Fruit fly (Drosophila melanogaster) whole organism, embryonic: Measurements from ENCODE around the gene CG5565.

Experiments used
- ATbp ChIP-seq: fragments of 200-800 bp; sonication (Bioruptor generic); optimal IDR thresholded peaks from 2 replicates; lab custom pipeline; 2017; ENCODE audit warnings: missing biosample characterization, mild to moderate bottlenecking, missing genetic modification characterization, missing genetic modification reagents
- Asciz ChIP-seq: fragments of 200-800 bp; sonication (Bioruptor generic); optimal IDR thresholded peaks from 2 replicates; lab custom pipeline; 2017; ENCODE audit warnings: missing biosample characterization, mild to moderate bottlenecking, missing genetic modification characterization, missing genetic modification reagents
- Blimp-1 ChIP-seq: fragments of 200-800 bp; sonication (Bioruptor generic); optimal IDR thresholded peaks from 3 replicates; lab custom pipeline; 2018; ENCODE audit warnings: missing biosample characterization, missing genetic modification characterization, mild to moderate bottlenecking, moderate library complexity, missing genetic modification reagents
- CG10366 ChIP-seq: fragments of 200-800 bp; sonication (Bioruptor generic); IDR thresholded peaks from 2 replicates; pipeline ENCODE4 v1.3.6; 2022; ENCODE audit warnings: missing biosample characterization, missing genetic modification characterization
- CG10565 ChIP-seq: fragments of 200-800 bp; sonication (Bioruptor generic); optimal IDR thresholded peaks from 3 replicates; lab custom pipeline; 2016; ENCODE audit warnings: missing biosample characterization, mild to moderate bottlenecking, missing genetic modification characterization
- CG10959 ChIP-seq: fragments of 200-800 bp; sonication (Bioruptor generic); IDR thresholded peaks from 2 replicates; pipeline ENCODE4 v1.3.6; 2022; ENCODE audit warnings: missing biosample characterization, missing genetic modification characterization
- CG11398 ChIP-seq: fragments of 200-800 bp; sonication (Bioruptor generic); optimal IDR thresholded peaks from 2 replicates; lab custom pipeline; 2016; ENCODE audit warnings: missing biosample characterization, missing genetic modification characterization
- CG11456 ChIP-seq: fragments of 200-800 bp; sonication (Bioruptor generic); IDR thresholded peaks from 3 replicates; pipeline ENCODE4 v1.3.6; 2022; ENCODE audit warnings: missing biosample characterization, missing genetic modification characterization
- CG11504 ChIP-seq: fragments of 200-800 bp; sonication (Bioruptor generic); optimal IDR thresholded peaks from 3 replicates; lab custom pipeline; 2019; ENCODE audit warnings: missing biosample characterization, mild to moderate bottlenecking, missing genetic modification characterization, moderate library complexity
- CG1233 ChIP-seq: fragments of 200-800 bp; sonication (Bioruptor generic); optimal IDR thresholded peaks from 4 replicates; lab custom pipeline; 2018; ENCODE audit warnings: missing biosample characterization, mild to moderate bottlenecking, missing genetic modification characterization
- CG13624 ChIP-seq: fragments of 200-800 bp; sonication (Bioruptor generic); optimal IDR thresholded peaks from 2 replicates; lab custom pipeline; 2016; ENCODE audit warnings: missing biosample characterization, missing genetic modification characterization
- CG14014 ChIP-seq: fragments of 200-800 bp; sonication (Bioruptor generic); IDR thresholded peaks from 2 replicates; pipeline ENCODE4 v1.3.6; 2022; ENCODE audit warnings: missing biosample characterization, missing genetic modification characterization
- CG14050 ChIP-seq: fragments of 200-800 bp; sonication (Bioruptor generic); IDR thresholded peaks from 3 replicates; pipeline ENCODE4 v1.3.6; 2022; ENCODE audit warnings: missing biosample characterization, missing genetic modification characterization
- CG1603 ChIP-seq: fragments of 200-800 bp; sonication (Bioruptor generic); optimal IDR thresholded peaks from 2 replicates; lab custom pipeline; 2019; ENCODE audit warnings: missing biosample characterization, mild to moderate bottlenecking, missing genetic modification characterization, moderate library complexity
- CG18476 ChIP-seq: fragments of 200-800 bp; sonication (Bioruptor generic); optimal IDR thresholded peaks from 2 replicates; lab custom pipeline; 2016; ENCODE audit warnings: missing biosample characterization, mild to moderate bottlenecking, missing genetic modification characterization
- CG2678 ChIP-seq: fragments of 200-800 bp; sonication (Bioruptor generic); optimal IDR thresholded peaks from 3 replicates; lab custom pipeline; 2019; ENCODE audit warnings: missing biosample characterization, mild to moderate bottlenecking, missing genetic modification characterization, moderate library complexity
- CG31224 ChIP-seq: fragments of 200-800 bp; sonication (Bioruptor generic); IDR thresholded peaks from 2 replicates; pipeline ENCODE4 v1.3.6; 2022; ENCODE audit warnings: missing biosample characterization, missing genetic modification characterization
- CG42726 ChIP-seq: fragments of 200-800 bp; sonication (Bioruptor generic); IDR thresholded peaks from 2 replicates; pipeline ENCODE4 v1.3.6; 2022; ENCODE audit warnings: missing biosample characterization, missing genetic modification characterization; ENCODE audit not compliant: partially characterized antibody
- CG4328 ChIP-seq: fragments of 200-800 bp; sonication (Bioruptor generic); optimal IDR thresholded peaks from 3 replicates; lab custom pipeline; 2017; ENCODE audit warnings: missing biosample characterization, missing genetic modification reagents, missing genetic modification characterization
- CG5245 ChIP-seq: fragments of 200-800 bp; sonication (Bioruptor generic); optimal IDR thresholded peaks from 3 replicates; lab custom pipeline; 2016; ENCODE audit warnings: missing biosample characterization, missing genetic modification characterization
- CG9727 ChIP-seq: fragments of 200-800 bp; sonication (Bioruptor generic); optimal IDR thresholded peaks from 3 replicates; lab custom pipeline; 2017; ENCODE audit warnings: missing biosample characterization, mild to moderate bottlenecking, missing genetic modification characterization
- CrebB ChIP-seq: fragments of 200-800 bp; sonication (Bioruptor generic); optimal IDR thresholded peaks from 3 replicates; lab custom pipeline; 2018; ENCODE audit warnings: missing biosample characterization, mild to moderate bottlenecking, missing genetic modification characterization
- D19B ChIP-seq: fragments of 200-800 bp; sonication (Bioruptor generic); optimal IDR thresholded peaks from 2 replicates; lab custom pipeline; 2017; ENCODE audit warnings: missing biosample characterization, mild to moderate bottlenecking, missing genetic modification characterization
- Dad ChIP-seq: fragments of 200-800 bp; sonication (Bioruptor generic); optimal IDR thresholded peaks from 3 replicates; lab custom pipeline; 2016; ENCODE audit warnings: missing biosample characterization, missing genetic modification characterization
- Eip74EF ChIP-seq, 2 experiments: fragments of 200-800 bp in 1 of 2; fragments of >200 bp in 1 of 2; sonication (Bioruptor generic) in 1 of 2; optimal IDR thresholded peaks; 2 replicates each; lab custom pipeline; 2017 to 2019; ENCODE audit warnings: missing biosample characterization in 2 of 2, missing genetic modification characterization in 2 of 2, mild to moderate bottlenecking in 1 of 2, moderate library complexity in 1 of 2
- HLH4C ChIP-seq: fragments of 200-800 bp; sonication (Bioruptor generic); IDR thresholded peaks from 3 replicates; pipeline ENCODE4 v1.3.6; 2022; ENCODE audit warnings: missing biosample characterization, missing genetic modification characterization; ENCODE audit not compliant: partially characterized antibody
- Hr51 ChIP-seq, 2 experiments: fragments of 200-800 bp; sonication (Bioruptor generic); optimal IDR thresholded peaks; 2 replicates in 1 of 2; 3 replicates in 1 of 2; lab custom pipeline; 2016 to 2018; ENCODE audit warnings: missing biosample characterization in 2 of 2, missing genetic modification characterization in 2 of 2, mild to moderate bottlenecking in 1 of 2, moderate library complexity in 1 of 2
- Kr ChIP-seq: fragments of 200-800 bp; sonication (Bioruptor generic); optimal IDR thresholded peaks from 2 replicates; lab custom pipeline; 2017; ENCODE audit warnings: missing biosample characterization, mild to moderate bottlenecking, missing genetic modification characterization
- MTF-1 ChIP-seq: fragments of 200-800 bp; sonication (Bioruptor generic); optimal IDR thresholded peaks from 2 replicates; lab custom pipeline; 2018; ENCODE audit warnings: missing biosample characterization, mild to moderate bottlenecking, missing genetic modification characterization, borderline replicate concordance
- Opbp ChIP-seq: fragments of 200-800 bp; sonication (Bioruptor generic); IDR thresholded peaks from 3 replicates; pipeline ENCODE4 v1.3.6; 2022; ENCODE audit warnings: missing biosample characterization, missing genetic modification characterization; ENCODE audit not compliant: partially characterized antibody
- Sox102F ChIP-seq: fragments of 200-800 bp; sonication (Bioruptor generic); optimal IDR thresholded peaks from 2 replicates; lab custom pipeline; 2018; ENCODE audit warnings: missing biosample characterization, mild to moderate bottlenecking, missing genetic modification characterization, moderate library complexity
- Vsx1 ChIP-seq: fragments of 200-800 bp; sonication (Bioruptor generic); optimal IDR thresholded peaks from 2 replicates; lab custom pipeline; 2017; ENCODE audit warnings: missing biosample characterization, mild to moderate bottlenecking, missing genetic modification characterization, missing genetic modification reagents
- ab ChIP-seq: fragments of 200-800 bp; sonication (Bioruptor generic); optimal IDR thresholded peaks from 2 replicates; lab custom pipeline; 2016; ENCODE audit warnings: missing biosample characterization, missing genetic modification characterization
- al ChIP-seq: fragments of 200-800 bp; sonication (Bioruptor generic); IDR thresholded peaks from 2 replicates; pipeline ENCODE4 v1.3.6; 2022; ENCODE audit warnings: missing biosample characterization, missing genetic modification characterization
- bbx ChIP-seq: fragments of 200-800 bp; sonication (Bioruptor generic); IDR thresholded peaks from 2 replicates; pipeline ENCODE4 v1.3.6; 2022; ENCODE audit warnings: missing biosample characterization, missing genetic modification characterization; ENCODE audit not compliant: partially characterized antibody
- danr ChIP-seq: fragments of 200-800 bp; sonication (Bioruptor generic); IDR thresholded peaks from 2 replicates; pipeline ENCODE4 v1.3.6; 2022; ENCODE audit warnings: missing biosample characterization, missing genetic modification characterization
- dimm ChIP-seq: fragments of 200-800 bp; sonication (Bioruptor generic); IDR thresholded peaks from 2 replicates; pipeline ENCODE4 v1.3.6; 2022; ENCODE audit warnings: missing biosample characterization, missing genetic modification characterization
- gfzf ChIP-seq: fragments of 200-800 bp; sonication (Bioruptor generic); optimal IDR thresholded peaks from 2 replicates; lab custom pipeline; 2016; ENCODE audit warnings: missing biosample characterization, mild to moderate bottlenecking, missing genetic modification characterization, moderate library complexity
- gsb ChIP-seq: fragments of 200-800 bp; sonication (Bioruptor generic); IDR thresholded peaks from 2 replicates; pipeline ENCODE4 v1.3.6; 2022; ENCODE audit warnings: missing biosample characterization, missing genetic modification characterization
- gt ChIP-seq: fragments of 200-800 bp; sonication (Bioruptor generic); IDR thresholded peaks from 2 replicates; pipeline ENCODE4 v1.3.6; 2022; ENCODE audit warnings: missing biosample characterization, missing genetic modification characterization
- lab ChIP-seq: fragments of 200-800 bp; sonication (Bioruptor generic); optimal IDR thresholded peaks from 3 replicates; lab custom pipeline; 2017; ENCODE audit warnings: missing biosample characterization, missing genetic modification characterization, mild to moderate bottlenecking, moderate library complexity, missing genetic modification reagents
- lilli ChIP-seq: fragments of 200-800 bp; sonication (Bioruptor generic); optimal IDR thresholded peaks from 3 replicates; lab custom pipeline; 2016; ENCODE audit warnings: missing biosample characterization, missing genetic modification characterization
- luna ChIP-seq: fragments of 200-800 bp; sonication (Bioruptor generic); optimal IDR thresholded peaks from 2 replicates; lab custom pipeline; 2016; ENCODE audit warnings: missing biosample characterization, missing genetic modification characterization
- onecut ChIP-seq: fragments of 200-800 bp; sonication (Bioruptor generic); IDR thresholded peaks from 2 replicates; pipeline ENCODE4 v1.3.6; 2022; ENCODE audit warnings: missing biosample characterization, missing genetic modification characterization
- pnt ChIP-seq: fragments of 200-800 bp; sonication (Bioruptor generic); optimal IDR thresholded peaks from 3 replicates; lab custom pipeline; 2016; ENCODE audit warnings: missing biosample characterization, missing genetic modification characterization
- pros ChIP-seq: fragments of 200-800 bp; sonication (Bioruptor generic); optimal IDR thresholded peaks from 3 replicates; lab custom pipeline; 2019; ENCODE audit warnings: missing biosample characterization, mild to moderate bottlenecking, missing genetic modification characterization, moderate library complexity
- psq ChIP-seq: fragments of 200-800 bp; sonication (Bioruptor generic); optimal IDR thresholded peaks from 2 replicates; lab custom pipeline; 2017; ENCODE audit warnings: missing biosample characterization, missing genetic modification characterization
- rib ChIP-seq: fragments of 200-800 bp; sonication (Bioruptor generic); IDR thresholded peaks from 2 replicates; pipeline ENCODE4 v1.3.6; 2022; ENCODE audit warnings: missing biosample characterization, missing genetic modification characterization
- sens ChIP-seq: fragments of 200-800 bp; sonication (Bioruptor generic); peaks from one replicate; lab custom pipeline; 2016; ENCODE audit warnings: missing biosample characterization, missing genetic modification characterization
- ttk ChIP-seq: fragments of 200-800 bp; sonication (Bioruptor generic); IDR thresholded peaks from 2 replicates; pipeline ENCODE4 v2.1.2; 2022; ENCODE audit warnings: missing biosample characterization, missing genetic modification characterization
- zfh1 ChIP-seq: fragments of 200-800 bp; sonication (Bioruptor generic); IDR thresholded peaks from 3 replicates; pipeline ENCODE4 v1.3.6; 2022; ENCODE audit warnings: missing biosample characterization, missing genetic modification characterization

The CG5565 gene

dm6 chr2L:1402728-1403127 lies 47.0 kb upstream of the CG5565 start (continued):
- TF ChIP-seq CrebB (no peak), CG9727 (GFP tag; lab: Kevin White, UChicago) (no peak), CG2678 (peak; percentile 0), CG11456 (GFP tag; lab: Robert Waterston, UW) (no peak), Opbp (GFP tag; lab: Robert Waterston, UW) (no peak), Hr51 (GFP tag; optimal IDR thresholded peaks at IDR 0.05; lab: Kevin White, UChicago) (no peak), CG1603 (peak; percentile 4), gfzf (no peak), CG10366 (GFP tag; lab: Robert Waterston, UW) (peak; percentile 15; the same call in 1 of the 2 replicates), psq (GFP tag; lab: Kevin White, UChicago) (no peak), al (GFP tag; lab: Robert Waterston, UW) (no peak), zfh1 (no peak), luna (GFP tag; lab: Kevin White, UChicago) (no peak), pros (no peak), MTF-1 (GFP tag; lab: Kevin White, UChicago) (no peak), Kr (GFP tag; lab: Kevin White, UChicago) (no peak), sens (peak; percentile 56), CG5245 (GFP tag; lab: Kevin White, UChicago) (no peak), lab (GFP tag; lab: Kevin White, UChicago) (peak; percentile 33), Dad (GFP tag; lab: Kevin White, UChicago) (no peak), CG11504 (tag; lab: Kevin White, UChicago) (peak; percentile 0), ab (no peak), ttk (GFP tag; lab: Robert Waterston, UW) (no peak), gt (no peak), rib (no peak), gsb (GFP tag; lab: Robert Waterston, UW) (no peak), HLH4C (GFP tag; lab: Robert Waterston, UW) (no peak), Asciz (no peak), CG14014 (GFP tag; lab: Robert Waterston, UW) (peak; percentile 26; the same call in 1 of the 2 replicates), CG18476 (GFP tag; lab: Kevin White, UChicago) (no peak), CG14050 (GFP tag; lab: Robert Waterston, UW) (no peak), onecut (GFP tag; lab: Robert Waterston, UW) (no peak), D19B (GFP tag; lab: Kevin White, UChicago) (no peak), Blimp-1 (GFP tag; lab: Kevin White, UChicago) (no peak), CG11398 (GFP tag; lab: Kevin White, UChicago) (no peak), CG10959 (GFP tag; lab: Robert Waterston, UW) (no peak), dimm (no peak), pnt (GFP tag; lab: Kevin White, UChicago) (no peak), lilli (GFP tag; lab: Kevin White, UChicago) (peak; percentile 14), bbx (no peak), CG42726 (GFP tag; lab: Robert Waterston, UW) (no peak), Eip74EF (GFP tag; optimal IDR thresholded peaks at IDR 0.05; lab: Kevin White, UChicago) (no peak), CG10565 (GFP tag; lab: Kevin White, UChicago) (no peak), CG13624 (GFP tag; lab: Kevin White, UChicago) (no peak), CG4328 (GFP tag; lab: Kevin White, UChicago) (no peak), Sox102F (GFP tag; lab: Kevin White, UChicago) (peak; percentile 1), ATbp (GFP tag; lab: Kevin White, UChicago) (no peak), Vsx1 (GFP tag; lab: Kevin White, UChicago) (no peak), danr (GFP tag; lab: Robert Waterston, UW) (no peak), CG1233 (no peak), CG31224 (GFP tag; lab: Robert Waterston, UW) (no peak)
